Fruit fly (Drosophila melanogaster) Kc167 (cell line): ENCODE measurements around the gene rost.

ENCODE experiments used
- Myc ChIP-seq: fragments of >200 bp; optimal IDR thresholded peaks from 2 replicates; lab custom pipeline; 2017; ENCODE audit warnings: missing external identifiers
- psq ChIP-seq: fragments of >200 bp; optimal IDR thresholded peaks from 2 replicates; lab custom pipeline; 2017; ENCODE audit warnings: missing external identifiers
- ttk ChIP-seq: sonication (Bioruptor generic); optimal IDR thresholded peaks from 2 replicates; lab custom pipeline; 2017; ENCODE audit warnings: missing external identifiers

- no peak for TF ChIP-seq Myc
- TF ChIP-seq psq (lab: Kevin White, UChicago) = no peak
- no peak for TF ChIP-seq ttk (lab: Kevin White, UChicago)
Observed at dm6 chr2L:9031736-9032135, 42.4 kb upstream of the rost start, which contains the start of gene CG9582.
